Fruit fly (Drosophila melanogaster) whole organism, embryonic: Measurements from ENCODE around the gene CG31183.
"Not testable (repeated sequence)": the region's sequence is repeated elsewhere in the genome, so short reads cannot be mapped to it uniquely, and the experiment has no call there.

Experiments used
- Ada2b ChIP-seq: fragments of 200-800 bp; sonication (Bioruptor generic); IDR thresholded peaks from 2 replicates; pipeline ENCODE4 v1.3.6; 2022; ENCODE audit warnings: missing biosample characterization, missing genetic modification characterization
- Adf1 ChIP-seq: fragments of 200-800 bp; sonication (Bioruptor generic); IDR thresholded peaks from 2 replicates; pipeline ENCODE4 v1.3.6; 2022; ENCODE audit warnings: missing biosample characterization, missing genetic modification characterization
- Aef1 ChIP-seq: fragments of 200-800 bp; sonication (Bioruptor generic); IDR thresholded peaks from 3 replicates; pipeline ENCODE4 v1.3.6; 2022; ENCODE audit warnings: missing biosample characterization, missing genetic modification characterization
- Atf-2 ChIP-seq: fragments of 200-800 bp; sonication (Bioruptor generic); optimal IDR thresholded peaks from 2 replicates; lab custom pipeline; 2016; ENCODE audit warnings: missing biosample characterization, missing genetic modification characterization
- BEAF-32 ChIP-seq: fragments of 200-800 bp; sonication (Bioruptor generic); optimal IDR thresholded peaks from 3 replicates; lab custom pipeline; 2017; ENCODE audit warnings: missing biosample characterization, missing genetic modification characterization, mild to moderate bottlenecking, moderate library complexity, missing genetic modification reagents
- CG11085 ChIP-seq: fragments of 200-800 bp; sonication (Bioruptor generic); IDR thresholded peaks from 2 replicates; pipeline ENCODE4 v1.3.6; 2022; ENCODE audit warnings: missing biosample characterization, missing genetic modification characterization
- CG11456 ChIP-seq: fragments of 200-800 bp; sonication (Bioruptor generic); IDR thresholded peaks from 3 replicates; pipeline ENCODE4 v1.3.6; 2022; ENCODE audit warnings: missing biosample characterization, missing genetic modification characterization
- CG11504 ChIP-seq: fragments of 200-800 bp; sonication (Bioruptor generic); optimal IDR thresholded peaks from 3 replicates; lab custom pipeline; 2019; ENCODE audit warnings: missing biosample characterization, mild to moderate bottlenecking, missing genetic modification characterization, moderate library complexity
- CG14441 ChIP-seq: fragments of 200-800 bp; sonication (Bioruptor generic); IDR thresholded peaks from 2 replicates; pipeline ENCODE4 v1.3.6; 2022; ENCODE audit warnings: missing biosample characterization, missing genetic modification characterization
- CG2889 ChIP-seq: fragments of 200-800 bp; sonication (Bioruptor generic); IDR thresholded peaks from 3 replicates; pipeline ENCODE4 v1.3.6; 2022; ENCODE audit warnings: missing biosample characterization, missing genetic modification characterization
- CG31224 ChIP-seq: fragments of 200-800 bp; sonication (Bioruptor generic); IDR thresholded peaks from 2 replicates; pipeline ENCODE4 v1.3.6; 2022; ENCODE audit warnings: missing biosample characterization, missing genetic modification characterization
- CG3847 ChIP-seq: fragments of 200-800 bp; sonication (Bioruptor generic); IDR thresholded peaks from 2 replicates; pipeline ENCODE4 v1.3.6; 2022; ENCODE audit warnings: missing biosample characterization, missing genetic modification characterization
- CG6689 ChIP-seq: fragments of 200-800 bp; sonication (Bioruptor generic); IDR thresholded peaks from 2 replicates; pipeline ENCODE4 v1.3.6; 2022; ENCODE audit warnings: missing biosample characterization, missing genetic modification characterization
- CG7372 ChIP-seq: fragments of 200-800 bp; sonication (Bioruptor generic); IDR thresholded peaks from 2 replicates; pipeline ENCODE4 v1.3.6; 2022; ENCODE audit warnings: missing biosample characterization, missing genetic modification characterization
- CG9215 ChIP-seq: fragments of 200-800 bp; sonication (Bioruptor generic); IDR thresholded peaks from 2 replicates; pipeline ENCODE4 v1.3.6; 2022; ENCODE audit warnings: missing biosample characterization, missing genetic modification characterization
- CG9727 ChIP-seq: fragments of 200-800 bp; sonication (Bioruptor generic); optimal IDR thresholded peaks from 3 replicates; lab custom pipeline; 2017; ENCODE audit warnings: missing biosample characterization, mild to moderate bottlenecking, missing genetic modification characterization
- CG9932 ChIP-seq: fragments of 200-800 bp; sonication (Bioruptor generic); IDR thresholded peaks from 2 replicates; pipeline ENCODE4 v1.3.6; 2022; ENCODE audit warnings: missing biosample characterization, missing genetic modification characterization
- Dbx ChIP-seq: fragments of 200-800 bp; sonication (Bioruptor generic); IDR thresholded peaks from 3 replicates; pipeline ENCODE4 v1.3.6; 2022; ENCODE audit warnings: missing biosample characterization, missing genetic modification characterization
- Dp ChIP-seq: fragments of 200-800 bp; sonication (Bioruptor generic); optimal IDR thresholded peaks from 2 replicates; lab custom pipeline; 2018; ENCODE audit warnings: missing biosample characterization, mild to moderate bottlenecking, missing genetic modification characterization, moderate library complexity
- HLH3B ChIP-seq: fragments of 200-800 bp; sonication (Bioruptor generic); IDR thresholded peaks from 2 replicates; pipeline ENCODE4 v1.3.6; 2022; ENCODE audit warnings: missing biosample characterization, missing genetic modification characterization
- NFAT ChIP-seq: fragments of 200-800 bp; sonication (Bioruptor generic); IDR thresholded peaks from 2 replicates; pipeline ENCODE4 v1.3.6; 2022; ENCODE audit warnings: missing biosample characterization, missing genetic modification characterization
- Optix ChIP-seq: fragments of 200-800 bp; sonication (Bioruptor generic); IDR thresholded peaks from 3 replicates; pipeline ENCODE4 v1.3.6; 2022; ENCODE audit warnings: missing biosample characterization, missing genetic modification characterization
- Ptx1 ChIP-seq: fragments of 200-800 bp; sonication (Bioruptor generic); IDR thresholded peaks from 2 replicates; pipeline ENCODE4 v1.3.6; 2022; ENCODE audit warnings: missing biosample characterization, missing genetic modification characterization
- Rfx ChIP-seq: fragments of 200-800 bp; sonication (Bioruptor generic); IDR thresholded peaks from 2 replicates; pipeline ENCODE4 v1.3.6; 2022; ENCODE audit warnings: missing biosample characterization, missing genetic modification characterization
- Rx ChIP-seq: fragments of 200-800 bp; sonication (Bioruptor generic); IDR thresholded peaks from 2 replicates; pipeline ENCODE4 v1.3.6; 2022; ENCODE audit warnings: missing biosample characterization, missing genetic modification characterization
- Taf1 ChIP-seq: fragments of 200-800 bp; sonication (Bioruptor generic); IDR thresholded peaks from 2 replicates; pipeline ENCODE4 v1.3.6; 2022; ENCODE audit warnings: missing biosample characterization, missing genetic modification characterization
- Trl ChIP-seq, 3 experiments: fragments of >200 bp in 2 of 3; fragments of 200-800 bp in 1 of 3; sonication (Bioruptor generic) in 1 of 3; optimal IDR thresholded peaks; 2 replicates in 1 of 3; 3 replicates in 2 of 3; lab custom pipeline; 2016 to 2017; ENCODE audit warnings: missing biosample characterization in 1 of 3, missing genetic modification characterization in 1 of 3
- Xrp1 ChIP-seq: fragments of 200-800 bp; sonication (Bioruptor generic); IDR thresholded peaks from 2 replicates; pipeline ENCODE4 v1.3.6; 2022; ENCODE audit warnings: missing biosample characterization, missing genetic modification characterization
- al ChIP-seq: fragments of 200-800 bp; sonication (Bioruptor generic); IDR thresholded peaks from 2 replicates; pipeline ENCODE4 v1.3.6; 2022; ENCODE audit warnings: missing biosample characterization, missing genetic modification characterization
- ase ChIP-seq: fragments of 200-800 bp; sonication (Bioruptor generic); IDR thresholded peaks from 3 replicates; pipeline ENCODE4 v1.3.6; 2022; ENCODE audit warnings: missing biosample characterization, missing genetic modification characterization
- chif ChIP-seq, 2 experiments: fragments of 200-800 bp; sonication (Bioruptor generic); optimal IDR thresholded peaks; 3 replicates each; lab custom pipeline; 2016; ENCODE audit warnings: missing biosample characterization in 2 of 2, missing genetic modification characterization in 2 of 2
- chinmo ChIP-seq: fragments of 200-800 bp; sonication (Bioruptor generic); IDR thresholded peaks from 4 replicates; pipeline ENCODE4 v1.3.6; 2022; ENCODE audit warnings: missing biosample characterization, missing genetic modification characterization; ENCODE audit not compliant: partially characterized antibody
- ham ChIP-seq: fragments of 200-800 bp; sonication (Bioruptor generic); IDR thresholded peaks from 2 replicates; pipeline ENCODE4 v1.3.6; 2022; ENCODE audit warnings: missing biosample characterization, missing genetic modification characterization
- klu ChIP-seq: fragments of 200-800 bp; sonication (Bioruptor generic); IDR thresholded peaks from 2 replicates; pipeline ENCODE4 v1.3.6; 2022; ENCODE audit warnings: missing biosample characterization, missing genetic modification characterization
- lbe ChIP-seq: fragments of 200-800 bp; sonication (Bioruptor generic); optimal IDR thresholded peaks from 2 replicates; lab custom pipeline; 2016; ENCODE audit warnings: missing biosample characterization, mild to moderate bottlenecking, missing genetic modification characterization
- lmd ChIP-seq: fragments of 200-800 bp; sonication (Bioruptor generic); IDR thresholded peaks from 2 replicates; pipeline ENCODE4 v1.3.6; 2022; ENCODE audit warnings: missing biosample characterization, missing genetic modification characterization
- prd ChIP-seq, 3 experiments: fragments of >200 bp in 2 of 3; fragments of 200-800 bp in 1 of 3; sonication (Bioruptor generic) in 1 of 3; optimal IDR thresholded peaks in 2 of 3; IDR thresholded peaks in 1 of 3; 2 replicates in 2 of 3; 3 replicates in 1 of 3; pipeline versions ENCODE4 v1.3.6 to Lab custom; 2017 to 2022; ENCODE audit warnings: missing biosample characterization in 1 of 3, missing genetic modification characterization in 1 of 3
- row ChIP-seq: fragments of 200-800 bp; sonication (Bioruptor generic); IDR thresholded peaks from 3 replicates; pipeline ENCODE4 v1.3.6; 2022; ENCODE audit warnings: missing biosample characterization, missing genetic modification characterization
- slbo ChIP-seq: fragments of 200-800 bp; sonication (Bioruptor generic); IDR thresholded peaks from 2 replicates; pipeline ENCODE4 v1.3.6; 2022; ENCODE audit warnings: missing biosample characterization, missing genetic modification characterization
- so ChIP-seq: fragments of 200-800 bp; sonication (Bioruptor generic); IDR thresholded peaks from 3 replicates; pipeline ENCODE4 v1.3.6; 2022; ENCODE audit warnings: missing biosample characterization, missing genetic modification characterization
- sob ChIP-seq: fragments of 200-800 bp; sonication (Bioruptor generic); IDR thresholded peaks from 2 replicates; pipeline ENCODE4 v1.3.6; 2022; ENCODE audit warnings: missing biosample characterization, missing genetic modification characterization
- vvl ChIP-seq: fragments of 200-800 bp; sonication (Bioruptor generic); IDR thresholded peaks from 2 replicates; pipeline ENCODE4 v1.3.6; 2022; ENCODE audit warnings: missing biosample characterization, missing genetic modification characterization
- wdn ChIP-seq: fragments of 200-800 bp; sonication (Bioruptor generic); IDR thresholded peaks from 2 replicates; pipeline ENCODE4 v1.3.6; 2022; ENCODE audit warnings: missing biosample characterization, missing genetic modification characterization

CG31183 gene

DNA sequence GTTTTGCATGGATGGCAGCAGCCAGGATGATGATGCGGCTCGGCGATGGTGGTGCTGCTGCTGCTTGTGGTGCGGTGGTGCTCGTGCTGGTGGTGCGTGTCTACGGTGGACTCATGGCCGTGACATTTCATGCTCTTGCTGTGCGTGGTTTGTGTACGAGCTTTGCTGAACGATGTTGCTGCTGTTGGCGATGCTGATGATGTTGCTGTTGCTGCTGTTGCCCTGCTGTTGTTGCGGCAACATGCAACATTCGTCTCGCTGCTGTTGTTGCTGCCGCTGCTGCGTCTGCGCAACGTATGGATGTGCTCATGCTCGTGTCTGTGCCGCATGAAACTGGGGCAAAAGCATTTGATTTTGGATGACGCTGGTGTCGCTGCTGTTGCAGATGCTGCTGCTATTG lies 37.5 kb upstream of the CG31183 start (continued):
- TF ChIP-seq CG11504 (tag; lab: Kevin White, UChicago) = peak; percentile 96

DNA sequence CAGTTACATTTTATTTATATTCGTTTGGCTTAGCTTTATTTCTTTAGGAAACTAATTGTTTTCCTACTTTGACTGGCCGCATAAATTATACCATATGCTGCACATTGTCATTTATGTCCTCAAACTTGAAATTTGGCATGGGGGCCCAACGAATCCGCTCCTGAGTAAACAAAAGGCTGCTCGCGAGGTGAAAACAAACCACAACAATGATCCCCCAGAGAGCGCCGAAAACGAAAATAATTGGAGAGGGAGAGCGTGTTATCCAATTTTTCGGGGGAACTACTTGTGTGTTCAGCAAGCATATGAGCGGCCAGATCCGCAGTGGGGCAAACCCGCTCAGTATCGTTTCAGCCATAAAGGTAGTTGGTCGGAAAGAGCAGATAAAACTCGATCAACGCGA lies 32.4 kb upstream of the CG31183 start, which contains the start of gene EndoU:
Gene EndoU, plus strand, starts transcription at position 301 of the 400 bp plus-strand sequence.
- not testable (repeated sequence) for TF ChIP-seq chif (GFP tag; optimal IDR thresholded peaks at IDR 0.05; lab: Kevin White, UChicago); Atf-2 (GFP tag; lab: Kevin White, UChicago); Dp (GFP tag; lab: Kevin White, UChicago)

DNA sequence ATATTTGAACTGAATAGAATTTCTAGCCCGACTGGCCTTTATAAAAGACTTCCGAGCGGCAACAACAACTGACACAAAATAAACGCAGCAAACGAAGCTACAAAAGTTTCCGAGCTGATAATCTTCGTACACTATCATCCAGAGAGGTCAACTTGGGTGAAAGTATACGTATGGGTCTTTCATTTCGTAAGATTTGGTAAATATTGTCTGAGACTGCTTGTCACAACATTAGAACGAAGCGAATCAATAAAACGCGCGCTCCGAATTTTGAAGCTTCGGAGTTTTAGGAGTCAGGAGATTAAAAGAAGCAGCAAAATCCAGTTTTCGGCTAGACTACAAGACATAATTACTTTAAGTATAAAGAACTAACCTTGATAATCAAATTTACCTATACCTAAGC lies 28.8 kb upstream of the CG31183 start, which contains the start of gene glob1:
Gene glob1, minus strand, starts transcription at position 101 of the 400 bp plus-strand sequence.
- not testable (repeated sequence) for TF ChIP-seq ase; CG9727 (GFP tag; lab: Kevin White, UChicago); BEAF-32 (GFP tag; lab: Kevin White, UChicago)

DNA sequence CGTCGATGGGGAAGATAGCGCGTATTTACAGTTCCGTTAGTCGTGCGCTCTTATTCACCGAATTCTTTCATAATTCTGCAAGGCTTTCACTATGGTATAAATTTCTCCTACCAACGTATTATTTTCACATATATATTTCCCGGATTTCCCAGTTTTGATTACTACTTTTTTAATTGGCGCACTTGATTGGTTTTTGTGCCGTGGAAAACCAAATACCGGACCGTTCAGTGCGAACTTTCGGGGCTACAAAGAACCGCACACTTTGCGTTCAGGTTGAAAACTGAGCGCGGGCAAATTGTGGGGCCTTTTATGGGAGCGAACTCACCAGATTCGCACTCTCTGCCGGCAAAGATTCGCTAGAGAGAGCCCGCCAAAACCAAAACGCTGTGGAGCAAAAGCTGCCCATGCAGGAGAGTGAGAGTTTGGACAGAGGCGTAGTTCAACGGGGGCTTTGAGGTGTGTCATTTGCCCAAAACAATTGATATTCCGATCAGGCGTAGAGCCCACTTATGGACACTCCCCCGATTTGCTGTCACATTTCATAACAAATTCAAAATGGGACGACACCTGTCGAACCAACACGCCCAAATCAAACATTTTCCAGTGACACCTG lies 25.5 kb upstream of the CG31183 start:
- TF ChIP-seq lmd (GFP tag; lab: Robert Waterston, UW) (peak; percentile 62; the same call in 1 of the 2 replicates), al (peak; percentile 55), NFAT (peak; percentile 69), lbe (GFP tag; lab: Kevin White, UChicago) (peak; percentile 3), CG11085 (peak; percentile 22; the same call in 1 of the 2 replicates), klu (GFP tag; lab: Robert Waterston, UW) (peak; percentile 44), CG31224 (GFP tag; lab: Robert Waterston, UW) (0 out of 2 replicates have a peak, but pooled peaks have one; percentile 34), Dbx (GFP tag; lab: Robert Waterston, UW) (peak; percentile 83), prd (GFP tag; IDR thresholded peaks at IDR 0.05; lab: Robert Waterston, UW) (peak; percentile 47; the same call in 2 of the 3 replicates), CG9932 (GFP tag; lab: Robert Waterston, UW) (peak; percentile 81), sob (GFP tag; lab: Robert Waterston, UW) (peak; percentile 69), Xrp1 (GFP tag; lab: Robert Waterston, UW) (peak; percentile 39; the same call in 1 of the 2 replicates), Optix (GFP tag; lab: Robert Waterston, UW) (peak; percentile 39; the same call in 1 of the 3 replicates), Trl (optimal IDR thresholded peaks at IDR 0.05; lab: Kevin White, UChicago) (peak; percentile 30 to 73), chinmo (0 out of 4 replicates have a peak, but pooled peaks have one; percentile 51), HLH3B (GFP tag; lab: Robert Waterston, UW) (0 out of 2 replicates have a peak, but pooled peaks have one; percentile 14), slbo (GFP tag; lab: Robert Waterston, UW) (peak; percentile 84), Ada2b (GFP tag; lab: Robert Waterston, UW) (peak; percentile 35; the same call in 1 of the 2 replicates), wdn (GFP tag; lab: Robert Waterston, UW) (peak; percentile 59; the same call in 1 of the 2 replicates), Ptx1 (GFP tag; lab: Robert Waterston, UW) (0 out of 2 replicates have a peak, but pooled peaks have one; percentile 43), CG14441 (peak; percentile 38; the same call in 1 of the 2 replicates), Rfx (GFP tag; lab: Robert Waterston, UW) (peak; percentile 88), CG3847 (GFP tag; lab: Robert Waterston, UW) (peak; percentile 56), vvl (peak; percentile 61), Aef1 (GFP tag; lab: Robert Waterston, UW) (peak; percentile 26; the same call in 1 of the 3 replicates), CG2889 (GFP tag; lab: Robert Waterston, UW) (0 out of 3 replicates have a peak, but pooled peaks have one; percentile 11), row (GFP tag; lab: Robert Waterston, UW) (peak; percentile 75), Rx (peak; percentile 47), ham (GFP tag; lab: Robert Waterston, UW) (peak; percentile 30; the same call in 1 of the 2 replicates), so (GFP tag; lab: Robert Waterston, UW) (0 out of 3 replicates have a peak, but pooled peaks have one; percentile 15), CG9215 (peak; percentile 67), CG6689 (GFP tag; lab: Robert Waterston, UW) (peak; percentile 27; the same call in 1 of the 2 replicates), CG7372 (GFP tag; lab: Robert Waterston, UW) (peak; percentile 46; the same call in 1 of the 2 replicates), CG11456 (peak; percentile 46; the same call in 1 of the 3 replicates), Taf1 (GFP tag; lab: Robert Waterston, UW) (peak; percentile 35; the same call in 1 of the 2 replicates), Adf1 (GFP tag; lab: Robert Waterston, UW) (peak; percentile 29; the same call in 1 of the 2 replicates)
- TF ChIP-seq prd (optimal IDR thresholded peaks at IDR 0.05; lab: Kevin White, UChicago); Trl (GFP tag; optimal IDR thresholded peaks at IDR 0.05; lab: Kevin White, UChicago): not testable (repeated sequence)
